Worm (Caenorhabditis elegans): ENCODE data around the gene ocr-1.

The ocr-1 gene

ce11 chrV:10723583-10723982 is 40.6 kb upstream of the ocr-1 start:
- TF ChIP-seq lin-26 (GFP tag; IDR thresholded peaks at IDR 0.05) (no peak), sea-2 (GFP tag; IDR thresholded peaks at IDR 0.05) (no peak), hmg-1.2 (GFP tag; IDR thresholded peaks at IDR 0.05) (no peak), zfh-2 (GFP tag; conservative IDR thresholded peaks at IDR 0.05) (no peak), mes-4 (tag; optimal IDR thresholded peaks at IDR 0.05) (no peak), nhr-90 (tag; optimal IDR thresholded peaks at IDR 0.05) (no peak), tlf-1 (GFP tag; optimal IDR thresholded peaks at IDR 0.05) (no peak), ztf-25 (GFP tag; IDR thresholded peaks at IDR 0.05) (no peak), F10E7.11 (tag; optimal IDR thresholded peaks at IDR 0.05) (no peak), zim-3 (tag; optimal IDR thresholded peaks at IDR 0.05) (no peak), Y79H2A.3 (GFP tag; conservative IDR thresholded peaks at IDR 0.05) (no peak), hlh-12 (tag; optimal IDR thresholded peaks at IDR 0.05) (no peak)

- TF ChIP-seq athp-1 (tag; optimal IDR thresholded peaks at IDR 0.05) (no peak), xnd-1 (tag; optimal IDR thresholded peaks at IDR 0.05) (no peak), ets-4 (GFP tag; optimal IDR thresholded peaks at IDR 0.05) (no peak)
Measured at ce11 chrV:10724472-10724871, 39.7 kb upstream of the ocr-1 start.

ce11 chrV:10725424-10725951 is 38.7 kb upstream of the ocr-1 start:
- TF ChIP-seq nhr-179 (tag; optimal IDR thresholded peaks at IDR 0.05) (no peak), cebp-1 (GFP tag; IDR thresholded peaks at IDR 0.05) (0 out of 2 replicates have a peak, but pooled peaks have one; percentile 10), cebp-1 (tag; optimal IDR thresholded peaks at IDR 0.05) (no peak), ekl-4 (GFP tag; IDR thresholded peaks at IDR 0.05) (0 out of 2 replicates have a peak, but pooled peaks have one; percentile 9)

ce11 chrV:10726691-10727090 is 37.5 kb upstream of the ocr-1 start:
- TF ChIP-seq snpc-4 (GFP tag; optimal IDR thresholded peaks at IDR 0.05) (no peak), snpc-4 (tag; optimal IDR thresholded peaks at IDR 0.05) (no peak), nhr-80 (tag; optimal IDR thresholded peaks at IDR 0.05) (peak; percentile 86)

- TF ChIP-seq pha-4 (tag; optimal IDR thresholded peaks at IDR 0.05): no peak
- TF ChIP-seq mel-28 (tag; optimal IDR thresholded peaks at IDR 0.05; ENCODE audit: borderline replicate concordance): no peak
- no peak for TF ChIP-seq tbx-9 (tag; optimal IDR thresholded peaks at IDR 0.05; ENCODE audit: borderline replicate concordance)
- TF ChIP-seq let-607 (tag; optimal IDR thresholded peaks at IDR 0.05): no peak
- no peak for TF ChIP-seq hrde-1 (tag; optimal IDR thresholded peaks at IDR 0.05; ENCODE audit: borderline replicate concordance)
- TF ChIP-seq madf-10 (tag; optimal IDR thresholded peaks at IDR 0.05): no peak
- 0 out of 2 replicates have a peak, but pooled peaks have one; percentile 24 for TF ChIP-seq K11D2.4 (GFP tag; IDR thresholded peaks at IDR 0.05)
- no peak for TF ChIP-seq D2030.7 (GFP tag; IDR thresholded peaks at IDR 0.05)
- TF ChIP-seq ceh-91 (GFP tag; IDR thresholded peaks at IDR 0.05): no peak
- peak; percentile 26 for TF ChIP-seq somi-1 (GFP tag; optimal IDR thresholded peaks at IDR 0.05)
- TF ChIP-seq lin-35 (GFP tag; optimal IDR thresholded peaks at IDR 0.05): no peak
- TF ChIP-seq tbp1 (GFP tag; optimal IDR thresholded peaks at IDR 0.05): no peak
- no peak for TF ChIP-seq egl-18 (GFP tag; IDR thresholded peaks at IDR 0.05)
- no peak for TF ChIP-seq ceh-79 (tag; optimal IDR thresholded peaks at IDR 0.05)
- no peak for TF ChIP-seq ets-4 (GFP tag; optimal IDR thresholded peaks at IDR 0.05)
- TF ChIP-seq mes-4 (tag; optimal IDR thresholded peaks at IDR 0.05): no peak
- TF ChIP-seq Y53G8AR.9 (GFP tag; conservative IDR thresholded peaks at IDR 0.05): 0 out of 2 replicates have a peak, but pooled peaks have one; percentile 19
- TF ChIP-seq B0336.3 (GFP tag; IDR thresholded peaks at IDR 0.05): no peak
- no peak for TF ChIP-seq F39B2.1 (GFP tag; IDR thresholded peaks at IDR 0.05)
- TF ChIP-seq B0261.1 (tag; optimal IDR thresholded peaks at IDR 0.05): no peak
- TF ChIP-seq hmg-20 (GFP tag; IDR thresholded peaks at IDR 0.05): no peak
- TF ChIP-seq lin-26 (GFP tag; IDR thresholded peaks at IDR 0.05): no peak
- no peak for TF ChIP-seq hlh-12 (tag; optimal IDR thresholded peaks at IDR 0.05)
Measured at ce11 chrV:10727651-10728050, 36.5 kb upstream of the ocr-1 start.

Measured in whole organism, young adult.